Fruit fly (Drosophila melanogaster) whole organism, embryonic: ENCODE measurements around the gene Phs.

Experiments used
- CG12942 ChIP-seq: fragments of 200-800 bp; sonication (Bioruptor generic); optimal IDR thresholded peaks from 3 replicates; lab custom pipeline; 2016; ENCODE audit warnings: missing biosample characterization, missing genetic modification characterization
- CG13894 ChIP-seq: fragments of 200-800 bp; sonication (Bioruptor generic); optimal IDR thresholded peaks from 3 replicates; lab custom pipeline; 2018; ENCODE audit warnings: missing biosample characterization, mild to moderate bottlenecking, missing genetic modification characterization, moderate library complexity
- CG14441 ChIP-seq: fragments of 200-800 bp; sonication (Bioruptor generic); IDR thresholded peaks from 2 replicates; pipeline ENCODE4 v1.3.6; 2022; ENCODE audit warnings: missing biosample characterization, missing genetic modification characterization
- CG15073 ChIP-seq: fragments of 200-800 bp; sonication (Bioruptor generic); optimal IDR thresholded peaks from 2 replicates; lab custom pipeline; 2016; ENCODE audit warnings: missing biosample characterization, missing genetic modification characterization
- CG16779 ChIP-seq: fragments of 200-800 bp; sonication (Bioruptor generic); IDR thresholded peaks from 2 replicates; pipeline ENCODE4 v1.3.6; 2022; ENCODE audit warnings: missing biosample characterization, missing genetic modification characterization
- CG16815 ChIP-seq: fragments of 200-800 bp; sonication (Bioruptor generic); optimal IDR thresholded peaks from 3 replicates; lab custom pipeline; 2017; ENCODE audit warnings: missing biosample characterization, mild to moderate bottlenecking, missing genetic modification characterization
- CG17829 ChIP-seq: fragments of 200-800 bp; optimal IDR thresholded peaks from 2 replicates; lab custom pipeline; 2019; ENCODE audit warnings: missing biosample characterization, mild to moderate bottlenecking, missing genetic modification characterization, moderate library complexity
- CG17912 ChIP-seq: fragments of 200-800 bp; sonication (Bioruptor generic); optimal IDR thresholded peaks from 2 replicates; lab custom pipeline; 2018; ENCODE audit warnings: missing biosample characterization, mild to moderate bottlenecking, missing genetic modification characterization
- CG18599 ChIP-seq: fragments of 200-800 bp; sonication (Bioruptor generic); optimal IDR thresholded peaks from 3 replicates; lab custom pipeline; 2017; ENCODE audit warnings: missing biosample characterization, missing genetic modification characterization, mild to moderate bottlenecking, moderate library complexity, missing genetic modification reagents
- CG18764 ChIP-seq: fragments of 200-800 bp; sonication (Bioruptor generic); optimal IDR thresholded peaks from 3 replicates; lab custom pipeline; 2016; ENCODE audit warnings: missing biosample characterization, missing genetic modification characterization
- CG2202 ChIP-seq: fragments of 200-800 bp; sonication (Bioruptor generic); optimal IDR thresholded peaks from 2 replicates; lab custom pipeline; 2018; ENCODE audit warnings: missing biosample characterization, mild to moderate bottlenecking, missing genetic modification characterization
- CG4424 ChIP-seq: fragments of 200-800 bp; sonication (Bioruptor generic); optimal IDR thresholded peaks from 3 replicates; lab custom pipeline; 2016; ENCODE audit warnings: missing biosample characterization, missing genetic modification characterization
- CG7839 ChIP-seq: fragments of 200-800 bp; sonication (Bioruptor generic); optimal IDR thresholded peaks from 3 replicates; lab custom pipeline; 2018; ENCODE audit warnings: missing biosample characterization, mild to moderate bottlenecking, missing genetic modification characterization, moderate library complexity
- CG8924 ChIP-seq: fragments of 200-800 bp; optimal IDR thresholded peaks from 3 replicates; lab custom pipeline; 2019; ENCODE audit warnings: missing biosample characterization, mild to moderate bottlenecking, missing genetic modification characterization, moderate library complexity
- CG9817 ChIP-seq: fragments of 200-800 bp; sonication (Bioruptor generic); optimal IDR thresholded peaks from 2 replicates; lab custom pipeline; 2018; ENCODE audit warnings: missing biosample characterization, mild to moderate bottlenecking, missing genetic modification characterization, moderate library complexity
- Chrac-16 ChIP-seq: fragments of 200-800 bp; sonication (Bioruptor generic); optimal IDR thresholded peaks from 3 replicates; lab custom pipeline; 2016; ENCODE audit warnings: missing biosample characterization, missing genetic modification characterization
- Dfd ChIP-seq, 2 experiments: fragments of >200 bp; optimal IDR thresholded peaks; 2 replicates each; lab custom pipeline; 2017; ENCODE audit warnings: missing biosample characterization in 2 of 2, missing genetic modification characterization in 2 of 2
- Doc2 ChIP-seq: fragments of 200-800 bp; sonication (Bioruptor generic); IDR thresholded peaks from 2 replicates; pipeline ENCODE4 v1.3.6; 2022; ENCODE audit warnings: missing biosample characterization, missing genetic modification characterization
- ERR ChIP-seq: fragments of 200-800 bp; sonication (Bioruptor generic); optimal IDR thresholded peaks from 2 replicates; lab custom pipeline; 2016; ENCODE audit warnings: missing biosample characterization, missing genetic modification characterization
- H15 ChIP-seq: fragments of 200-800 bp; sonication (Bioruptor generic); IDR thresholded peaks from 3 replicates; pipeline ENCODE4 v1.3.6; 2022; ENCODE audit warnings: missing biosample characterization, missing genetic modification characterization
- HLH4C ChIP-seq: fragments of 200-800 bp; sonication (Bioruptor generic); IDR thresholded peaks from 3 replicates; pipeline ENCODE4 v1.3.6; 2022; ENCODE audit warnings: missing biosample characterization, missing genetic modification characterization; ENCODE audit not compliant: partially characterized antibody
- Hr51 ChIP-seq, 2 experiments: fragments of 200-800 bp; sonication (Bioruptor generic); optimal IDR thresholded peaks; 2 replicates in 1 of 2; 3 replicates in 1 of 2; lab custom pipeline; 2016 to 2018; ENCODE audit warnings: missing biosample characterization in 2 of 2, missing genetic modification characterization in 2 of 2, mild to moderate bottlenecking in 1 of 2, moderate library complexity in 1 of 2
- Jarid2 ChIP-seq: fragments of 200-800 bp; sonication (Bioruptor generic); optimal IDR thresholded peaks from 3 replicates; lab custom pipeline; 2017; ENCODE audit warnings: mild to moderate bottlenecking, missing biosample characterization, missing genetic modification reagents, missing genetic modification characterization
- Med ChIP-seq: fragments of 200-800 bp; sonication (Bioruptor generic); peaks from one replicate; lab custom pipeline; 2016; ENCODE audit warnings: missing biosample characterization, missing genetic modification characterization, mild to moderate bottlenecking, inconsistent platforms, moderate library complexity
- Nf-YA ChIP-seq: fragments of 200-800 bp; sonication (Bioruptor generic); IDR thresholded peaks from 2 replicates; pipeline ENCODE4 v1.3.6; 2022; ENCODE audit warnings: missing biosample characterization, missing genetic modification characterization
- Sin3A ChIP-seq: fragments of >200 bp; optimal IDR thresholded peaks from 2 replicates; lab custom pipeline; 2018
- Spps ChIP-seq: fragments of 200-800 bp; sonication (Bioruptor generic); optimal IDR thresholded peaks from 2 replicates; lab custom pipeline; 2018; ENCODE audit warnings: missing biosample characterization, mild to moderate bottlenecking, missing genetic modification characterization
- bbx ChIP-seq: fragments of 200-800 bp; sonication (Bioruptor generic); IDR thresholded peaks from 2 replicates; pipeline ENCODE4 v1.3.6; 2022; ENCODE audit warnings: missing biosample characterization, missing genetic modification characterization; ENCODE audit not compliant: partially characterized antibody
- croc ChIP-seq: fragments of 200-800 bp; sonication (Bioruptor generic); conservative IDR thresholded peaks from 3 replicates; pipeline ENCODE4 v1.3.6; 2022; ENCODE audit warnings: missing biosample characterization, missing genetic modification characterization
- danr ChIP-seq: fragments of 200-800 bp; sonication (Bioruptor generic); IDR thresholded peaks from 2 replicates; pipeline ENCODE4 v1.3.6; 2022; ENCODE audit warnings: missing biosample characterization, missing genetic modification characterization
- dmrt99B ChIP-seq: fragments of 200-800 bp; sonication (Bioruptor generic); optimal IDR thresholded peaks from 2 replicates; lab custom pipeline; 2018; ENCODE audit warnings: missing biosample characterization, mild to moderate bottlenecking, missing genetic modification characterization, moderate library complexity
- fd102C ChIP-seq: fragments of 200-800 bp; sonication (Bioruptor generic); optimal IDR thresholded peaks from 2 replicates; lab custom pipeline; 2018; ENCODE audit warnings: missing biosample characterization, mild to moderate bottlenecking, missing genetic modification characterization, moderate library complexity
- hth ChIP-seq: fragments of >200 bp; optimal IDR thresholded peaks from 2 replicates; lab custom pipeline; 2017; ENCODE audit warnings: inconsistent platforms
- inv ChIP-seq: fragments of 200-800 bp; sonication (Bioruptor generic); IDR thresholded peaks from 2 replicates; pipeline ENCODE4 v1.3.6; 2022; ENCODE audit warnings: missing biosample characterization, missing genetic modification characterization; ENCODE audit not compliant: partially characterized antibody
- nerfin-2 ChIP-seq: fragments of 200-800 bp; sonication (Bioruptor generic); IDR thresholded peaks from 2 replicates; pipeline ENCODE4 v1.3.6; 2022; ENCODE audit warnings: missing biosample characterization, missing genetic modification characterization; ENCODE audit not compliant: partially characterized antibody
- oc ChIP-seq: fragments of 200-800 bp; sonication (Bioruptor generic); optimal IDR thresholded peaks from 2 replicates; lab custom pipeline; 2018; ENCODE audit warnings: missing biosample characterization, mild to moderate bottlenecking, missing genetic modification characterization, moderate library complexity
- pum ChIP-seq: fragments of 200-800 bp; sonication (Bioruptor generic); optimal IDR thresholded peaks from 2 replicates; lab custom pipeline; 2016; ENCODE audit warnings: missing biosample characterization, missing genetic modification characterization
- repo ChIP-seq: fragments of 200-800 bp; sonication (Bioruptor generic); optimal IDR thresholded peaks from 2 replicates; lab custom pipeline; 2016; ENCODE audit warnings: missing biosample characterization, missing genetic modification characterization
- sc ChIP-seq, 3 experiments: fragments of >200 bp in 2 of 3; fragments of 200-800 bp in 1 of 3; sonication (Bioruptor generic) in 1 of 3; optimal IDR thresholded peaks; 2 replicates in 2 of 3; 3 replicates in 1 of 3; lab custom pipeline; 2017; ENCODE audit warnings: mild to moderate bottlenecking in 1 of 3, missing biosample characterization in 1 of 3, missing genetic modification characterization in 1 of 3, missing genetic modification reagents in 1 of 3
- schlank ChIP-seq: fragments of 200-800 bp; sonication (Bioruptor generic); optimal IDR thresholded peaks from 2 replicates; lab custom pipeline; 2018; ENCODE audit warnings: missing biosample characterization, mild to moderate bottlenecking, missing genetic modification characterization
- sd ChIP-seq: fragments of 200-800 bp; sonication (Bioruptor generic); optimal IDR thresholded peaks from 3 replicates; lab custom pipeline; 2018; ENCODE audit warnings: missing biosample characterization, mild to moderate bottlenecking, missing genetic modification characterization, moderate library complexity
- shn ChIP-seq: fragments of 200-800 bp; sonication (Bioruptor generic); optimal IDR thresholded peaks from 3 replicates; lab custom pipeline; 2016; ENCODE audit warnings: missing biosample characterization, missing genetic modification characterization
- stc ChIP-seq: fragments of 200-800 bp; sonication (Bioruptor generic); IDR thresholded peaks from 2 replicates; pipeline ENCODE4 v1.3.6; 2022; ENCODE audit warnings: missing biosample characterization, missing genetic modification characterization
- tap ChIP-seq: fragments of 200-800 bp; optimal IDR thresholded peaks from 3 replicates; lab custom pipeline; 2019; ENCODE audit warnings: missing biosample characterization, mild to moderate bottlenecking, missing genetic modification characterization, moderate library complexity
- tio ChIP-seq: fragments of 200-800 bp; sonication (Bioruptor generic); optimal IDR thresholded peaks from 2 replicates; lab custom pipeline; 2017; ENCODE audit warnings: missing biosample characterization, missing genetic modification characterization, inconsistent platforms
- trem ChIP-seq: fragments of 200-800 bp; optimal IDR thresholded peaks from 3 replicates; lab custom pipeline; 2019; ENCODE audit warnings: missing biosample characterization, mild to moderate bottlenecking, missing genetic modification characterization, moderate library complexity
- zen ChIP-seq: fragments of 200-800 bp; sonication (Bioruptor generic); optimal IDR thresholded peaks from 3 replicates; lab custom pipeline; 2018; ENCODE audit warnings: missing biosample characterization, mild to moderate bottlenecking, missing genetic modification characterization, moderate library complexity
- zf30C ChIP-seq: fragments of 200-800 bp; sonication (Bioruptor generic); optimal IDR thresholded peaks from 3 replicates; lab custom pipeline; 2018; ENCODE audit warnings: missing biosample characterization, mild to moderate bottlenecking, missing genetic modification characterization

Gene Phs

DNA sequence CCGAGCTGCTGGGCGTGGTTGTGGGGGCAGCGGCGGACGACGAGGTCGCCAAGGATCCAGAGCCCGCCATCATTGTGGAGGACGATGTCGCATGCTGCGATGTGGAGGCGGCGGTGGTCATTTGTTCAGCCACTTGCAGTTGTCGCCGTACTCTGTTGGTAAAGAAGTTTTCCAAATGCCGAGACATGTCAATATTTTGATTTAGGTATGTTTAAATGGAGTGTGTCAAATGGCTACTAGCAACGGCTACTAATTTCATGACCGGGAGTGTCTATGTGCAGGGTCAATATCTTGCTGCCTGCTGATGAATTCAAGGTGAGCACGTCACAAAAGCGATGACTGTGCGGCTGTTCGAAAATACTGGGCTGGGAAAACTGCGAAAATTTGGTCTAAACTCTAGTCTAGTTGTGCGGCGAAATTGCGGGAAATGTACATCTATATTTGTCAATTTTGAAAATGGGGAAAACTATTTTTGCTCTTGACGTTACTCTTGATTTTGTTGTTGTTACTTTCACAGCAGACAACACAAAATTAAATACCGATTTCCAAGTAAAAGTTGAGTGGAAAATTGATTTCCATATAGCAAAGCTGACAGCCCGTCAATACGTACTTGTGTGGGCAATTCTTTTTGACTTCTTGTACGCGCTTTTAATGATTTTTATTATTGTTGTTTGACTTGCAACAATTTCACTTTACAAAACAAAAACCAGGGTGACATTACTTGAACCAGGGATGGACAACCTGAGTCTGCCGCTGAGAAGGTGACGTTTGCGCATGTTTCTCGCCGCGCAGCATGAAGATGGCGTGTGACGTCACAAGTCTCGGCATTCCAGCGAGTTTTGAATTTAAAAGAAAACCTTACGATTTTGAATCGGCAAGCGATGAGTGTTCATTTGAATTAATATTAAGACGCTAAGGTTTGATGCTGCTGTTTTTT, 32.0 kb upstream of the Phs start, which contains the start of gene CG7656 (continued):
- no peak for TF ChIP-seq nerfin-2 (GFP tag; lab: Robert Waterston, UW)
- TF ChIP-seq inv (GFP tag; lab: Robert Waterston, UW), result no peak
- peak; percentile 37 for TF ChIP-seq zen
- peak; percentile 79 for TF ChIP-seq Chrac-16 (GFP tag; lab: Kevin White, UChicago)
- TF ChIP-seq CG16815, result peak; percentile 47
- TF ChIP-seq HLH4C (GFP tag; lab: Robert Waterston, UW), result no peak
- no peak for TF ChIP-seq Jarid2 (GFP tag; lab: Kevin White, UChicago)
- TF ChIP-seq Med (GFP tag; lab: Kevin White, UChicago), result peak; percentile 98
- TF ChIP-seq Doc2 (GFP tag; lab: Robert Waterston, UW), result no peak
- TF ChIP-seq CG18599 (GFP tag; lab: Kevin White, UChicago), result no peak
- peak; percentile 23 for TF ChIP-seq Sin3A (lab: Kevin White, UChicago)
- no peak for TF ChIP-seq oc (tag; lab: Kevin White, UChicago)
- no peak for TF ChIP-seq tap
- TF ChIP-seq repo, result peak; percentile 63
- peak; percentile 45 for TF ChIP-seq stc (GFP tag; lab: Robert Waterston, UW)
- TF ChIP-seq dmrt99B (tag; lab: Kevin White, UChicago), result peak; percentile 50
- peak; percentile 4 to 82 for TF ChIP-seq Hr51 (GFP tag; optimal IDR thresholded peaks at IDR 0.05; lab: Kevin White, UChicago)
- TF ChIP-seq CG2202, result no peak
- no peak for TF ChIP-seq sc (optimal IDR thresholded peaks at IDR 0.05; lab: Kevin White, UChicago)
- no peak for TF ChIP-seq sc (GFP tag; optimal IDR thresholded peaks at IDR 0.05; lab: Kevin White, UChicago)
- 0 out of 2 replicates have a peak, but pooled peaks have one; percentile 12 for TF ChIP-seq danr (GFP tag; lab: Robert Waterston, UW)
- TF ChIP-seq trem (tag; lab: Kevin White, UChicago), result no peak
- TF ChIP-seq pum (GFP tag; lab: Kevin White, UChicago), result peak; percentile 84
- peak; percentile 55 for TF ChIP-seq CG8924 (tag; lab: Kevin White, UChicago)
- peak; percentile 75 for TF ChIP-seq shn (GFP tag; lab: Kevin White, UChicago)
- no peak for TF ChIP-seq Dfd (GFP tag; optimal IDR thresholded peaks at IDR 0.05; lab: Kevin White, UChicago)
- no peak for TF ChIP-seq tio (GFP tag; lab: Kevin White, UChicago)
- TF ChIP-seq schlank, result peak; percentile 47
- no peak; the same call in 2 of the 3 replicates for TF ChIP-seq croc (GFP tag; lab: Robert Waterston, UW)
- peak; percentile 71 for TF ChIP-seq CG14441
- peak; percentile 2 for TF ChIP-seq fd102C (GFP tag; lab: Kevin White, UChicago)
- no peak for TF ChIP-seq Spps (tag; lab: Kevin White, UChicago)
- peak; percentile 18 for TF ChIP-seq zf30C (GFP tag; lab: Kevin White, UChicago)
- peak; percentile 31; the same call in 1 of the 3 replicates for TF ChIP-seq H15 (GFP tag; lab: Robert Waterston, UW)
- TF ChIP-seq ERR, result peak; percentile 77
- no peak for TF ChIP-seq bbx
- peak; percentile 68 for TF ChIP-seq CG4424 (GFP tag; lab: Kevin White, UChicago)
- no peak for TF ChIP-seq CG7839 (tag; lab: Kevin White, UChicago)
- peak; percentile 99 for TF ChIP-seq sd (tag; lab: Kevin White, UChicago)
- peak; percentile 74 for TF ChIP-seq CG16779
- peak; percentile 68 for TF ChIP-seq CG18764
- peak; percentile 62 for TF ChIP-seq CG17912 (GFP tag; lab: Kevin White, UChicago)
- peak; percentile 25 for TF ChIP-seq CG13894 (tag; lab: Kevin White, UChicago)
- peak; percentile 23 for TF ChIP-seq CG17829 (tag; lab: Kevin White, UChicago)
- peak; percentile 62 for TF ChIP-seq Nf-YA (GFP tag; lab: Robert Waterston, UW)
- peak; percentile 49 for TF ChIP-seq CG9817
- no peak for TF ChIP-seq CG15073 (GFP tag; lab: Kevin White, UChicago)
- peak; percentile 73 for TF ChIP-seq CG12942 (GFP tag; lab: Kevin White, UChicago)
- no peak for TF ChIP-seq hth (lab: Kevin White, UChicago)
